Worm (Caenorhabditis elegans) whole organism, L2 larva: ENCODE results near the gene Y119D3B.12.

Experiments used
- C34F6.9 ChIP-seq: fragments of 150-350 bp; optimal IDR thresholded peaks from 2 replicates; lab custom pipeline; 2014; ENCODE audit warnings: missing biosample characterization, missing genetic modification characterization
- F13H6.1 ChIP-seq: sonication (generic microtip); optimal IDR thresholded peaks from 2 replicates; lab custom pipeline; 2016; ENCODE audit warnings: missing genetic modification characterization, missing compliant biosample characterization
- R02D3.7 ChIP-seq: fragments of 150-350 bp; optimal IDR thresholded peaks from 2 replicates; lab custom pipeline; 2014; ENCODE audit warnings: missing biosample characterization, missing genetic modification characterization
- Y55F3AM.14 ChIP-seq: fragments of 200-800 bp; sonication (Bioruptor generic); optimal IDR thresholded peaks from 2 replicates; lab custom pipeline; 2018; ENCODE audit warnings: mild to moderate bottlenecking, missing genetic modification characterization, missing compliant biosample characterization
- ZK546.5 ChIP-seq: sonication (generic microtip); optimal IDR thresholded peaks from 2 replicates; lab custom pipeline; 2017; ENCODE audit warnings: missing biosample characterization, missing genetic modification characterization
- alr-1 ChIP-seq: fragments of 150-350 bp; optimal IDR thresholded peaks from 2 replicates; lab custom pipeline; 2014; ENCODE audit warnings: missing biosample characterization, missing genetic modification characterization
- aly-2 ChIP-seq: fragments of 150-350 bp; optimal IDR thresholded peaks from 2 replicates; lab custom pipeline; 2014; ENCODE audit warnings: missing biosample characterization, missing genetic modification characterization
- ama-1 ChIP-seq: fragments of 150-350 bp; optimal IDR thresholded peaks from 2 replicates; lab custom pipeline; 2018; ENCODE audit warnings: inconsistent platforms
- blmp-1 ChIP-seq: sonication (generic microtip); optimal IDR thresholded peaks from 2 replicates; lab custom pipeline; 2017; ENCODE audit warnings: missing genetic modification characterization, mild to moderate bottlenecking, missing compliant biosample characterization, antibody characterized with exemption, moderate library complexity; ENCODE audit not compliant: insufficient read depth
- crh-2 ChIP-seq: sonication (generic microtip); optimal IDR thresholded peaks from 2 replicates; lab custom pipeline; 2017; ENCODE audit warnings: missing biosample characterization, missing genetic modification characterization
- egl-27 ChIP-seq: sonication (generic microtip); optimal IDR thresholded peaks from 3 replicates; lab custom pipeline; 2017; ENCODE audit warnings: missing biosample characterization, missing genetic modification reagents, missing genetic modification characterization
- elt-1 ChIP-seq: fragments of 150-350 bp; optimal IDR thresholded peaks from 2 replicates; lab custom pipeline; 2014; ENCODE audit warnings: missing biosample characterization, missing genetic modification characterization
- elt-3 ChIP-seq: sonication (generic microtip); optimal IDR thresholded peaks from 2 replicates; lab custom pipeline; 2017; ENCODE audit warnings: missing biosample characterization, missing genetic modification characterization
- gmeb-1 ChIP-seq: fragments of 150-350 bp; optimal IDR thresholded peaks from 2 replicates; lab custom pipeline; 2014; ENCODE audit warnings: missing biosample characterization, missing genetic modification characterization
- lin-13 ChIP-seq: fragments of 150-350 bp; optimal IDR thresholded peaks from 2 replicates; lab custom pipeline; 2014; ENCODE audit warnings: missing biosample characterization, missing genetic modification reagents, missing genetic modification characterization
- lin-39 ChIP-seq: fragments of 150-350 bp; optimal IDR thresholded peaks from 2 replicates; lab custom pipeline; 2014; ENCODE audit warnings: missing biosample characterization, missing genetic modification reagents, missing genetic modification characterization
- lsy-2 ChIP-seq, 2 experiments: fragments of 150-350 bp in 1 of 2; sonication (generic microtip) in 1 of 2; optimal IDR thresholded peaks; 2 replicates each; lab custom pipeline; 2014 to 2017; ENCODE audit warnings: missing biosample characterization in 2 of 2, missing genetic modification characterization in 2 of 2
- mab-5 ChIP-seq: fragments of 150-350 bp; optimal IDR thresholded peaks from 2 replicates; lab custom pipeline; 2014; ENCODE audit warnings: missing biosample characterization, missing genetic modification characterization
- mbf-1 ChIP-seq: sonication (generic microtip); optimal IDR thresholded peaks from 2 replicates; lab custom pipeline; 2017; ENCODE audit warnings: missing biosample characterization, missing genetic modification characterization
- nhr-10 ChIP-seq: sonication (generic microtip); optimal IDR thresholded peaks from 2 replicates; lab custom pipeline; 2017; ENCODE audit warnings: missing biosample characterization, missing genetic modification characterization
- nhr-11 ChIP-seq: fragments of 150-350 bp; optimal IDR thresholded peaks from 2 replicates; lab custom pipeline; 2014; ENCODE audit warnings: missing biosample characterization, missing genetic modification characterization
- nhr-12 ChIP-seq: fragments of 150-350 bp; optimal IDR thresholded peaks from 2 replicates; lab custom pipeline; 2014; ENCODE audit warnings: missing biosample characterization, missing genetic modification characterization
- nhr-129 ChIP-seq: fragments of 150-350 bp; optimal IDR thresholded peaks from 2 replicates; lab custom pipeline; 2014; ENCODE audit warnings: missing biosample characterization, missing genetic modification characterization
- nhr-21 ChIP-seq: fragments of 150-350 bp; optimal IDR thresholded peaks from 2 replicates; lab custom pipeline; 2014; ENCODE audit warnings: missing biosample characterization, missing genetic modification characterization
- nhr-237 ChIP-seq: fragments of 150-350 bp; optimal IDR thresholded peaks from 2 replicates; lab custom pipeline; 2014; ENCODE audit warnings: missing biosample characterization, missing genetic modification characterization
- nhr-25 ChIP-seq: fragments of 150-350 bp; sonication (generic microtip); optimal IDR thresholded peaks from 3 replicates; lab custom pipeline; 2014; ENCODE audit warnings: missing biosample characterization, missing genetic modification characterization
- nhr-6 ChIP-seq: fragments of 150-350 bp; optimal IDR thresholded peaks from 2 replicates; lab custom pipeline; 2014; ENCODE audit warnings: missing biosample characterization, missing genetic modification characterization
- nhr-77 ChIP-seq: fragments of 150-350 bp; optimal IDR thresholded peaks from 2 replicates; lab custom pipeline; 2014; ENCODE audit warnings: missing biosample characterization, missing genetic modification characterization
- sem-4 ChIP-seq: fragments of 150-350 bp; optimal IDR thresholded peaks from 2 replicates; lab custom pipeline; 2014; ENCODE audit warnings: missing biosample characterization, missing genetic modification reagents, missing genetic modification characterization
- snpc-4 ChIP-seq: fragments of 150-350 bp; optimal IDR thresholded peaks from 2 replicates; lab custom pipeline; 2014; ENCODE audit warnings: missing biosample characterization, missing genetic modification characterization
- unc-39 ChIP-seq: fragments of 150-350 bp; optimal IDR thresholded peaks from 2 replicates; lab custom pipeline; 2014; ENCODE audit warnings: missing biosample characterization, missing genetic modification characterization
- unc-55 ChIP-seq: fragments of 150-350 bp; sonication (generic microtip); optimal IDR thresholded peaks from 3 replicates; lab custom pipeline; 2014; ENCODE audit warnings: missing biosample characterization, missing genetic modification reagents, missing genetic modification characterization
- zag-1 ChIP-seq: fragments of 150-350 bp; optimal IDR thresholded peaks from 2 replicates; lab custom pipeline; 2014; ENCODE audit warnings: missing biosample characterization, missing genetic modification characterization
- ztf-1 ChIP-seq: fragments of 200-800 bp; sonication (Bioruptor generic); conservative IDR thresholded peaks from 2 replicates; pipeline ENCODE4 v1.3.6; 2022; ENCODE audit warnings: missing genetic modification characterization, missing compliant biosample characterization
- ztf-11 ChIP-seq: sonication (generic microtip); optimal IDR thresholded peaks from 2 replicates; lab custom pipeline; 2017; ENCODE audit warnings: missing biosample characterization, missing genetic modification characterization

Y119D3B.12 gene

ce11 chrIII:1193326-1193862 is 9.0 kb upstream of the Y119D3B.12 start, which contains the start of gene Y119D3B.14:
Y119D3B.14 (minus strand) TSS chrIII:1193812.
- no peak for TF ChIP-seq Y55F3AM.14 (GFP tag; lab: Kevin White, UChicago)

ce11 chrIII:1196192-1196591 is 6.2 kb upstream of the Y119D3B.12 start, which contains the start of gene dss-1:
dss-1 (minus strand) TSS chrIII:1196292.
- TF ChIP-seq nhr-129 (no peak), unc-55 (GFP tag; lab: Kevin White, UChicago) (no peak), elt-3 (tag; lab: Kevin White, UChicago) (no peak), zag-1 (tag; lab: Kevin White, UChicago) (no peak), nhr-11 (no peak), elt-1 (tag; lab: Kevin White, UChicago) (no peak), nhr-77 (tag; lab: Kevin White, UChicago) (no peak), mbf-1 (tag; lab: Kevin White, UChicago) (no peak), nhr-21 (no peak), nhr-25 (tag; lab: Kevin White, UChicago) (no peak), alr-1 (tag; lab: Kevin White, UChicago) (no peak)
- TF ChIP-seq, all 48 proteins: peak for 0

- TF ChIP-seq ztf-1: no peak
- TF ChIP-seq blmp-1: no peak
- no peak for TF ChIP-seq unc-39 (tag; lab: Kevin White, UChicago)
- TF ChIP-seq mab-5 (tag; lab: Kevin White, UChicago): no peak
- TF ChIP-seq sem-4 (tag; lab: Kevin White, UChicago): no peak
- TF ChIP-seq ZK546.5: no peak
- TF ChIP-seq, all 48 proteins: peak for 0
Observed at ce11 chrIII:1205421-1205820, 3.1 kb downstream of the Y119D3B.12 start.

- TF ChIP-seq crh-2 (no peak), F13H6.1 (tag; lab: Kevin White, UChicago) (no peak), unc-55 (GFP tag; lab: Kevin White, UChicago) (no peak), zag-1 (tag; lab: Kevin White, UChicago) (no peak), lin-39 (tag; lab: Kevin White, UChicago) (no peak), nhr-129 (no peak), ama-1 (lab: Kevin White, UChicago) (no peak), Y55F3AM.14 (GFP tag; lab: Kevin White, UChicago) (no peak), R02D3.7 (tag; lab: Kevin White, UChicago) (no peak), nhr-12 (no peak), egl-27 (tag; lab: Kevin White, UChicago) (no peak)
- TF ChIP-seq, all 48 proteins: peak for 0
Observed at ce11 chrIII:1206331-1206730, 4.0 kb downstream of the Y119D3B.12 start.

- TF ChIP-seq nhr-6 (tag; lab: Kevin White, UChicago): no peak
- no peak for TF ChIP-seq sem-4 (tag; lab: Kevin White, UChicago)
- TF ChIP-seq ztf-11 (tag; lab: Kevin White, UChicago): no peak
- no peak for TF ChIP-seq Y55F3AM.14 (GFP tag; lab: Kevin White, UChicago)
- TF ChIP-seq R02D3.7 (tag; lab: Kevin White, UChicago): no peak
- no peak for TF ChIP-seq mbf-1 (tag; lab: Kevin White, UChicago)
- TF ChIP-seq crh-2: no peak
- TF ChIP-seq nhr-10 (tag; lab: Kevin White, UChicago): no peak
- TF ChIP-seq ztf-1: no peak
- TF ChIP-seq lsy-2 (tag; optimal IDR thresholded peaks at IDR 0.05; lab: Kevin White, UChicago): no peak
- TF ChIP-seq blmp-1: no peak
- TF ChIP-seq zag-1 (tag; lab: Kevin White, UChicago): no peak
- TF ChIP-seq aly-2 (tag; lab: Kevin White, UChicago): no peak
- TF ChIP-seq snpc-4 (tag; lab: Kevin White, UChicago): no peak
Observed at ce11 chrIII:1207027-1207426, 4.7 kb downstream of the Y119D3B.12 start.

- TF ChIP-seq nhr-129 (peak; percentile 21), elt-3 (tag; lab: Kevin White, UChicago) (no peak), lin-13 (GFP tag; lab: Kevin White, UChicago) (peak; percentile 58), ZK546.5 (no peak), unc-55 (GFP tag; lab: Kevin White, UChicago) (peak; percentile 56), nhr-237 (tag; lab: Kevin White, UChicago) (no peak), C34F6.9 (tag; lab: Kevin White, UChicago) (peak; percentile 34), gmeb-1 (tag; lab: Kevin White, UChicago) (peak; percentile 84), lsy-2 (tag; optimal IDR thresholded peaks at IDR 0.05; lab: Kevin White, UChicago) (peak in 1 of 2 experiments; percentile 55)
Observed at ce11 chrIII:1207852-1208251, 5.5 kb downstream of the Y119D3B.12 start, which contains the start of gene orc-3. orc-3 (plus strand) TSS chrIII:1208133.
